Worm (Caenorhabditis elegans): Measurements from ENCODE around the gene Y73B6BL.289.

DNA sequence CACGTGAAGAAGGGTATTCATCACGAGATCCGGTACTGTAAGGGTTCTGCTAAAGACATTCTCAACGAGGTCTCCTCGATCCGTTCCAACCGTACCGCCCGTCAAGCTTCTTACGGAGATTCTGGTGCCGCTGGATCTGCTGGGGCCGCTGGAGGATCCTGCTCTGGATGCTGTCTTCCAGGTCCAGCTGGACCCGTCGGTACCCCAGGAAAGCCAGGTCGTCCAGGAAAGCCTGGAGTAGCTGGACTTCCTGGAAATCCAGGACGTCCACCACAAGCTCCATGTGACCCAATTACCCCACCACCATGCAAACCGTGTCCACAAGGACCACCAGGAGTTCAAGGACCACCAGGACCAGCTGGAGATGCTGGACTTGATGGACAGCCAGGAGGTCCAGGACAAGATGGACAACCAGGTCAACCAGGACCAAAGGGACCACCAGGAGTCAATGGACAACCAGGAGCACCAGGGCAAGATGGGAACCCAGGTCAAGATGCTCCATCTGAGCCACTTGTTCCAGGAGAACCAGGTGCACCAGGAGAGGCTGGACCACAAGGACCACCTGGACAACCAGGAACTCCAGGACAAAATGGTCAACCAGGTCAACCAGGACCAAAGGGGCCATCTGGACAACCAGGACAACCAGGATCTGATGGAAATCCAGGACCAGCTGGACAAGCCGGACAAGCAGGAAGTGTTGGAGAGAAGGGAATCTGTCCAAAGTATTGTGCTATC lies 30.2 kb downstream of the Y73B6BL.289 start:
- TF ChIP-seq bed-3 (GFP tag; optimal IDR thresholded peaks at IDR 0.05) = no peak
- TF ChIP-seq blmp-1 (tag; optimal IDR thresholded peaks at IDR 0.05) = no peak
- no peak for TF ChIP-seq ceh-83 (GFP tag; optimal IDR thresholded peaks at IDR 0.05)
- no peak for TF ChIP-seq ztf-11 (tag; optimal IDR thresholded peaks at IDR 0.05)
- no peak for TF ChIP-seq mls-2 (tag; optimal IDR thresholded peaks at IDR 0.05)
- no peak for TF ChIP-seq cnd-1 (tag; optimal IDR thresholded peaks at IDR 0.05)
- no peak for TF ChIP-seq lsy-2 (tag; optimal IDR thresholded peaks at IDR 0.05)

Measured in whole organism, mixed stage, embryonic.